Fruit fly (Drosophila melanogaster): Measurements from ENCODE around the gene CG14395.

DNA sequence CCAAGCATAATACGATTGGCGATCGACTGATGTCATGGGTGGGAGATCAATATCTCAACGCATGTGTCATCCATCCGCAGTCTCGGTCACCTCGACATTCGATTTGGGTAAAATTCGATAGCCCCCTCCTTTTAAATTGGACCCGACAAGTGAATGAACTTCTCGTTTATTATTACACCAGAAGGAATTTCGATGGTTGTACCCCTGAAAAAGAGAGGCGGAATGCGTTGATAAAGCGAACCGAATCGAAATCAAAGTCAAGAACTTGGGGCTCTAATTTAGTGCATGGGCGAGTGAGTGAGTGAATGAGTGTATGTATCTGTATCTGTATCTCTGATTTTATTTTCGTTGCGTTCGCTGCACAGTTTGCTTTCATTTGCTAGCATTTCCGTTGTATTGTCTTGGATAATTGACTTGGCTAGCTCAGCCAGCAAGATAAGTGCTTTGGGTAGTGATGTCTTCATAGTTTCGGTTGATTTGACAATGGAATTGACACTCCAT, 39.4 kb downstream of the CG14395 start:
- TF ChIP-seq EcR (GFP tag; optimal IDR thresholded peaks at IDR 0.05): no peak
- TF ChIP-seq CG8478 (optimal IDR thresholded peaks at IDR 0.05): no peak
- TF ChIP-seq usp (GFP tag; optimal IDR thresholded peaks at IDR 0.05): no peak
